Worm (Caenorhabditis elegans) whole organism, early embryonic: ENCODE results near the gene W03B1.9.
"Not testable (repeated sequence)": the region's sequence is repeated elsewhere in the genome, so short reads cannot be mapped to it uniquely, and the experiment has no call there.

Experiments
- B0310.2 ChIP-seq: sonication (generic microtip); optimal IDR thresholded peaks from 2 replicates; lab custom pipeline; 2016; ENCODE audit warnings: mild to moderate bottlenecking, missing genetic modification characterization, missing compliant biosample characterization
- aly-1 ChIP-seq: sonication (generic microtip); optimal IDR thresholded peaks from 2 replicates; lab custom pipeline; 2016; ENCODE audit warnings: missing genetic modification characterization, missing compliant biosample characterization
- ama-1 ChIP-seq: fragments of 150-350 bp; optimal IDR thresholded peaks from 2 replicates; lab custom pipeline; 2014
- ceh-13 ChIP-seq: fragments of 200-800 bp; sonication (Bioruptor generic); optimal IDR thresholded peaks from 2 replicates; lab custom pipeline; 2018; ENCODE audit warnings: mild to moderate bottlenecking, missing genetic modification characterization, missing compliant biosample characterization
- ets-7 ChIP-seq: sonication (generic microtip); optimal IDR thresholded peaks from 2 replicates; lab custom pipeline; 2016; ENCODE audit warnings: missing genotype, missing genetic modification characterization, missing compliant biosample characterization
- flt-1 ChIP-seq: fragments of 200-800 bp; sonication (Bioruptor generic); IDR thresholded peaks from 2 replicates; pipeline ENCODE4 v1.3.6; 2022; ENCODE audit warnings: missing genetic modification characterization, missing compliant biosample characterization
- hmbx-1 ChIP-seq: sonication (generic microtip); optimal IDR thresholded peaks from 2 replicates; lab custom pipeline; 2016; ENCODE audit warnings: mild to moderate bottlenecking, missing genetic modification characterization, missing compliant biosample characterization
- hnd-1 ChIP-seq: sonication (generic microtip); optimal IDR thresholded peaks from 2 replicates; lab custom pipeline; 2016; ENCODE audit warnings: missing genetic modification characterization, missing compliant biosample characterization
- sea-1 ChIP-seq: fragments of 200-800 bp; sonication (Bioruptor generic); conservative IDR thresholded peaks from 2 replicates; pipeline ENCODE4 v1.3.6; 2022; ENCODE audit warnings: missing genetic modification characterization, missing compliant biosample characterization
- tbx-11 ChIP-seq: fragments of 200-800 bp; sonication (Bioruptor generic); IDR thresholded peaks from 2 replicates; pipeline ENCODE4 v1.3.6; 2022; ENCODE audit warnings: missing genetic modification characterization, missing compliant biosample characterization

ce11 chrIV:4389427-4389826 lies 32.6 kb upstream of the W03B1.9 start:
- TF ChIP-seq flt-1 (GFP tag; lab: Robert Waterston, UW); ama-1; ceh-13 (GFP tag; lab: Kevin White, UChicago); hnd-1 (tag; lab: Kevin White, UChicago); aly-1 (tag; lab: Kevin White, UChicago); ets-7; hmbx-1 (tag; lab: Kevin White, UChicago); B0310.2 (tag; lab: Kevin White, UChicago); tbx-11 (GFP tag; lab: Robert Waterston, UW): not testable (repeated sequence)
- 0 out of 2 replicates have a peak, but pooled peaks have one; percentile 9 for TF ChIP-seq sea-1 (GFP tag; lab: Robert Waterston, UW)
